Worm (Caenorhabditis elegans) whole organism, early embryonic: ENCODE data around the gene K08H2.7.

Experiments
- B0310.2 ChIP-seq: sonication (generic microtip); optimal IDR thresholded peaks from 2 replicates; lab custom pipeline; 2016; ENCODE audit warnings: mild to moderate bottlenecking, missing genetic modification characterization, missing compliant biosample characterization
- F13C5.2 ChIP-seq: sonication (generic microtip); optimal IDR thresholded peaks from 2 replicates; lab custom pipeline; 2017; ENCODE audit warnings: mild to moderate bottlenecking, missing genetic modification characterization, inconsistent platforms, missing compliant biosample characterization
- aly-1 ChIP-seq: sonication (generic microtip); optimal IDR thresholded peaks from 2 replicates; lab custom pipeline; 2016; ENCODE audit warnings: missing genetic modification characterization, missing compliant biosample characterization
- ama-1 ChIP-seq: fragments of 150-350 bp; optimal IDR thresholded peaks from 2 replicates; lab custom pipeline; 2014
- ceh-13 ChIP-seq: fragments of 200-800 bp; sonication (Bioruptor generic); optimal IDR thresholded peaks from 2 replicates; lab custom pipeline; 2018; ENCODE audit warnings: mild to moderate bottlenecking, missing genetic modification characterization, missing compliant biosample characterization
- ceh-36 ChIP-seq: sonication (generic microtip); optimal IDR thresholded peaks from 2 replicates; lab custom pipeline; 2016; ENCODE audit warnings: missing genetic modification characterization, inconsistent platforms, missing compliant biosample characterization
- ets-7 ChIP-seq: sonication (generic microtip); optimal IDR thresholded peaks from 2 replicates; lab custom pipeline; 2016; ENCODE audit warnings: missing genotype, missing genetic modification characterization, missing compliant biosample characterization
- flt-1 ChIP-seq: fragments of 200-800 bp; sonication (Bioruptor generic); IDR thresholded peaks from 2 replicates; pipeline ENCODE4 v1.3.6; 2022; ENCODE audit warnings: missing genetic modification characterization, missing compliant biosample characterization
- hmbx-1 ChIP-seq: sonication (generic microtip); optimal IDR thresholded peaks from 2 replicates; lab custom pipeline; 2016; ENCODE audit warnings: mild to moderate bottlenecking, missing genetic modification characterization, missing compliant biosample characterization
- hmg-4 ChIP-seq: fragments of 200-800 bp; sonication (Bioruptor generic); optimal IDR thresholded peaks from 2 replicates; lab custom pipeline; 2018; ENCODE audit warnings: mild to moderate bottlenecking, missing genetic modification characterization, missing compliant biosample characterization
- hnd-1 ChIP-seq: sonication (generic microtip); optimal IDR thresholded peaks from 2 replicates; lab custom pipeline; 2016; ENCODE audit warnings: missing genetic modification characterization, missing compliant biosample characterization
- pes-1 ChIP-seq: fragments of 200-800 bp; sonication (Bioruptor generic); IDR thresholded peaks from 2 replicates; pipeline ENCODE4 v1.3.6; 2022; ENCODE audit warnings: missing genetic modification reagents, missing genetic modification characterization, missing compliant biosample characterization
- scrt-1 ChIP-seq: fragments of 200-800 bp; sonication (Bioruptor generic); IDR thresholded peaks from 2 replicates; pipeline ENCODE4 v1.3.6; 2022; ENCODE audit warnings: missing genetic modification characterization, missing compliant biosample characterization
- sea-1 ChIP-seq: fragments of 200-800 bp; sonication (Bioruptor generic); conservative IDR thresholded peaks from 2 replicates; pipeline ENCODE4 v1.3.6; 2022; ENCODE audit warnings: missing genetic modification characterization, missing compliant biosample characterization
- tbx-11 ChIP-seq: fragments of 200-800 bp; sonication (Bioruptor generic); IDR thresholded peaks from 2 replicates; pipeline ENCODE4 v1.3.6; 2022; ENCODE audit warnings: missing genetic modification characterization, missing compliant biosample characterization
- tbx-37 ChIP-seq: fragments of 200-800 bp; sonication (Bioruptor generic); conservative IDR thresholded peaks from 2 replicates; pipeline ENCODE4 v1.3.6; 2022; ENCODE audit warnings: missing genetic modification reagents, missing genetic modification characterization, missing compliant biosample characterization
- tra-4 ChIP-seq: sonication (generic microtip); optimal IDR thresholded peaks from 2 replicates; lab custom pipeline; 2017; ENCODE audit warnings: missing genetic modification characterization, missing compliant biosample characterization

K08H2.7 gene

ce11 chrX:13250163-13250562 lies 1.9 kb upstream of the K08H2.7 start:
- TF ChIP-seq ceh-36 (tag; lab: Kevin White, UChicago): no peak
- no peak for TF ChIP-seq tra-4
- TF ChIP-seq ceh-13 (GFP tag; lab: Kevin White, UChicago): no peak
- no peak for TF ChIP-seq tbx-37
- no peak for TF ChIP-seq ets-7 (tag; lab: Kevin White, UChicago)
- no peak for TF ChIP-seq ama-1
- TF ChIP-seq hnd-1: no peak
- no peak for TF ChIP-seq aly-1
- TF ChIP-seq scrt-1: no peak

ce11 chrX:13249102-13249501 lies 865 bp upstream of the K08H2.7 start:
- no peak for TF ChIP-seq B0310.2 (tag; lab: Kevin White, UChicago)
- no peak for TF ChIP-seq scrt-1
- TF ChIP-seq ceh-36 (tag; lab: Kevin White, UChicago): no peak
- no peak for TF ChIP-seq F13C5.2
- TF ChIP-seq sea-1 (GFP tag; lab: Robert Waterston, UW): no peak
- TF ChIP-seq hmg-4 (GFP tag; lab: Kevin White, UChicago): no peak
- TF ChIP-seq flt-1 (GFP tag; lab: Robert Waterston, UW): no peak
- no peak for TF ChIP-seq pes-1
- TF ChIP-seq tbx-37: no peak

ce11 chrX:13247614-13248013 lies 623 bp downstream of the K08H2.7 start:
- TF ChIP-seq hnd-1: no peak
- TF ChIP-seq hmg-4 (GFP tag; lab: Kevin White, UChicago): no peak
- TF ChIP-seq B0310.2 (tag; lab: Kevin White, UChicago): no peak
- no peak for TF ChIP-seq sea-1 (GFP tag; lab: Robert Waterston, UW)
- no peak for TF ChIP-seq tbx-37
- TF ChIP-seq F13C5.2: no peak
- no peak for TF ChIP-seq scrt-1
- no peak for TF ChIP-seq tra-4
- no peak for TF ChIP-seq ama-1
- TF ChIP-seq hmbx-1 (tag; lab: Kevin White, UChicago): no peak
- TF ChIP-seq aly-1: no peak
- TF ChIP-seq ceh-13 (GFP tag; lab: Kevin White, UChicago): no peak
- TF ChIP-seq ceh-36 (tag; lab: Kevin White, UChicago): no peak
- TF ChIP-seq flt-1 (GFP tag; lab: Robert Waterston, UW): no peak
- no peak for TF ChIP-seq tbx-11 (GFP tag; lab: Robert Waterston, UW)
- TF ChIP-seq ets-7 (tag; lab: Kevin White, UChicago): no peak
- TF ChIP-seq pes-1: no peak

ce11 chrX:13246668-13247358 lies 1.4 kb downstream of the K08H2.7 start:
- TF ChIP-seq tra-4: no peak
- no peak for TF ChIP-seq F13C5.2
- TF ChIP-seq scrt-1: no peak
- TF ChIP-seq tbx-37: no peak
- TF ChIP-seq hmg-4 (GFP tag; lab: Kevin White, UChicago): no peak
- TF ChIP-seq ama-1: no peak
- no peak for TF ChIP-seq flt-1 (GFP tag; lab: Robert Waterston, UW)
- TF ChIP-seq ceh-36 (tag; lab: Kevin White, UChicago): no peak
- no peak for TF ChIP-seq tbx-11 (GFP tag; lab: Robert Waterston, UW)
- TF ChIP-seq hnd-1: no peak
- TF ChIP-seq sea-1 (GFP tag; lab: Robert Waterston, UW): no peak
- no peak for TF ChIP-seq ceh-13 (GFP tag; lab: Kevin White, UChicago)
- no peak for TF ChIP-seq ets-7 (tag; lab: Kevin White, UChicago)

- TF ChIP-seq tbx-37 (no peak), ets-7 (tag; lab: Kevin White, UChicago) (no peak), aly-1 (no peak), scrt-1 (no peak), flt-1 (GFP tag; lab: Robert Waterston, UW) (no peak), pes-1 (no peak), ceh-36 (tag; lab: Kevin White, UChicago) (no peak), ceh-13 (GFP tag; lab: Kevin White, UChicago) (no peak), tra-4 (no peak), hmg-4 (GFP tag; lab: Kevin White, UChicago) (no peak), B0310.2 (tag; lab: Kevin White, UChicago) (no peak), F13C5.2 (no peak), ama-1 (no peak), tbx-11 (GFP tag; lab: Robert Waterston, UW) (no peak), sea-1 (GFP tag; lab: Robert Waterston, UW) (no peak), hmbx-1 (tag; lab: Kevin White, UChicago) (no peak)
Measured at ce11 chrX:13245090-13245489, 3.1 kb downstream of the K08H2.7 start, which contains the start of gene hpl-1. hpl-1 (plus strand) TSS chrX:13245390.

- TF ChIP-seq tbx-37: no peak
- TF ChIP-seq F13C5.2: no peak
- no peak for TF ChIP-seq scrt-1
- no peak for TF ChIP-seq sea-1 (GFP tag; lab: Robert Waterston, UW)
- no peak for TF ChIP-seq hnd-1
- TF ChIP-seq tra-4: no peak
- TF ChIP-seq hmg-4 (GFP tag; lab: Kevin White, UChicago): no peak
- no peak for TF ChIP-seq ama-1
- TF ChIP-seq tbx-11 (GFP tag; lab: Robert Waterston, UW): no peak
- no peak for TF ChIP-seq pes-1
- TF ChIP-seq aly-1: no peak
- no peak for TF ChIP-seq ceh-36 (tag; lab: Kevin White, UChicago)
Measured at ce11 chrX:13242231-13242630, 6.0 kb downstream of the K08H2.7 start, which contains the start of gene K08H2.5. K08H2.5 (minus strand) TSS chrX:13242331.

ce11 chrX:13238197-13238596 lies 10.0 kb downstream of the K08H2.7 start, which contains the start of gene K08H2.4:
K08H2.4 (plus strand) TSS chrX:13238497.
- TF ChIP-seq ceh-13 (GFP tag; lab: Kevin White, UChicago) (no peak), ets-7 (tag; lab: Kevin White, UChicago) (no peak), flt-1 (GFP tag; lab: Robert Waterston, UW) (no peak), ama-1 (no peak), hnd-1 (no peak)

ce11 chrX:13237102-13237501 lies 11.1 kb downstream of the K08H2.7 start, which contains the start of gene K08H2.3:
K08H2.3 (plus strand) TSS chrX:13237402.
- TF ChIP-seq hmg-4 (GFP tag; lab: Kevin White, UChicago) (no peak), pes-1 (no peak), sea-1 (GFP tag; lab: Robert Waterston, UW) (no peak), B0310.2 (tag; lab: Kevin White, UChicago) (no peak), ama-1 (no peak), hnd-1 (no peak), tbx-11 (GFP tag; lab: Robert Waterston, UW) (no peak), ceh-36 (tag; lab: Kevin White, UChicago) (no peak), hmbx-1 (tag; lab: Kevin White, UChicago) (no peak), F13C5.2 (no peak), scrt-1 (no peak), flt-1 (GFP tag; lab: Robert Waterston, UW) (no peak)
